Fruit fly (Drosophila melanogaster) whole organism, embryonic: ENCODE measurements around the gene CG13408.

Source experiments
- Abd-B ChIP-seq: fragments of 200-800 bp; sonication (Bioruptor generic); optimal IDR thresholded peaks from 2 replicates; lab custom pipeline; 2018; ENCODE audit warnings: missing biosample characterization, mild to moderate bottlenecking, missing genetic modification characterization, moderate library complexity
- Aef1 ChIP-seq: fragments of 200-800 bp; sonication (Bioruptor generic); IDR thresholded peaks from 3 replicates; pipeline ENCODE4 v1.3.6; 2022; ENCODE audit warnings: missing biosample characterization, missing genetic modification characterization
- Asciz ChIP-seq: fragments of 200-800 bp; sonication (Bioruptor generic); optimal IDR thresholded peaks from 2 replicates; lab custom pipeline; 2017; ENCODE audit warnings: missing biosample characterization, mild to moderate bottlenecking, missing genetic modification characterization, missing genetic modification reagents
- CG10565 ChIP-seq: fragments of 200-800 bp; sonication (Bioruptor generic); optimal IDR thresholded peaks from 3 replicates; lab custom pipeline; 2016; ENCODE audit warnings: missing biosample characterization, mild to moderate bottlenecking, missing genetic modification characterization
- CG11504 ChIP-seq: fragments of 200-800 bp; sonication (Bioruptor generic); optimal IDR thresholded peaks from 3 replicates; lab custom pipeline; 2019; ENCODE audit warnings: missing biosample characterization, mild to moderate bottlenecking, missing genetic modification characterization, moderate library complexity
- CG11695 ChIP-seq: fragments of 200-800 bp; sonication (Bioruptor generic); IDR thresholded peaks from 3 replicates; pipeline ENCODE4 v1.3.6; 2022; ENCODE audit warnings: missing biosample characterization, missing genetic modification characterization
- CG14860 ChIP-seq: fragments of 200-800 bp; sonication (Bioruptor generic); IDR thresholded peaks from 3 replicates; pipeline ENCODE4 v1.3.6; 2022; ENCODE audit warnings: missing biosample characterization, missing genetic modification characterization; ENCODE audit not compliant: partially characterized antibody
- CG15269 ChIP-seq: fragments of 200-800 bp; sonication (Bioruptor generic); optimal IDR thresholded peaks from 2 replicates; lab custom pipeline; 2018; ENCODE audit warnings: missing biosample characterization, mild to moderate bottlenecking, missing genetic modification characterization, moderate library complexity
- CG1647 ChIP-seq: fragments of 200-800 bp; sonication (Bioruptor generic); optimal IDR thresholded peaks from 3 replicates; lab custom pipeline; 2016; ENCODE audit warnings: missing biosample characterization, missing genetic modification characterization
- CG17361 ChIP-seq: fragments of 200-800 bp; sonication (Bioruptor generic); IDR thresholded peaks from 3 replicates; pipeline ENCODE4 v1.3.6; 2022; ENCODE audit warnings: missing biosample characterization, missing genetic modification characterization
- CG17829 ChIP-seq: fragments of 200-800 bp; optimal IDR thresholded peaks from 2 replicates; lab custom pipeline; 2019; ENCODE audit warnings: missing biosample characterization, mild to moderate bottlenecking, missing genetic modification characterization, moderate library complexity
- CG17912 ChIP-seq: fragments of 200-800 bp; sonication (Bioruptor generic); optimal IDR thresholded peaks from 2 replicates; lab custom pipeline; 2018; ENCODE audit warnings: missing biosample characterization, mild to moderate bottlenecking, missing genetic modification characterization
- CG31441 ChIP-seq: fragments of 200-800 bp; sonication (Bioruptor generic); IDR thresholded peaks from 2 replicates; pipeline ENCODE4 v1.3.6; 2022; ENCODE audit warnings: missing biosample characterization, missing genetic modification characterization
- CG7928 ChIP-seq: fragments of 200-800 bp; sonication (Bioruptor generic); optimal IDR thresholded peaks from 2 replicates; lab custom pipeline; 2017; ENCODE audit warnings: missing biosample characterization, mild to moderate bottlenecking, missing genetic modification characterization
- CG8359 ChIP-seq: fragments of 200-800 bp; sonication (Bioruptor generic); optimal IDR thresholded peaks from 2 replicates; lab custom pipeline; 2017; ENCODE audit warnings: missing biosample characterization, mild to moderate bottlenecking, missing genetic modification characterization, borderline replicate concordance
- CG8765 ChIP-seq: fragments of 200-800 bp; sonication (Bioruptor generic); IDR thresholded peaks from 2 replicates; pipeline ENCODE4 v1.3.6; 2022; ENCODE audit warnings: missing biosample characterization, missing genetic modification characterization
- CkIIα-i1 ChIP-seq: fragments of 200-800 bp; sonication (Bioruptor generic); IDR thresholded peaks from 2 replicates; pipeline ENCODE4 v1.3.6; 2022; ENCODE audit warnings: missing biosample characterization, missing genetic modification characterization
- Dip2 ChIP-seq: fragments of 200-800 bp; sonication (Bioruptor generic); IDR thresholded peaks from 2 replicates; pipeline ENCODE4 v1.3.6; 2022; ENCODE audit warnings: missing biosample characterization, missing genetic modification characterization
- Fer3 ChIP-seq: fragments of 200-800 bp; sonication (Bioruptor generic); optimal IDR thresholded peaks from 2 replicates; lab custom pipeline; 2018; ENCODE audit warnings: missing biosample characterization, mild to moderate bottlenecking, missing genetic modification characterization, moderate library complexity
- HLH54F ChIP-seq: fragments of 200-800 bp; sonication (Bioruptor generic); optimal IDR thresholded peaks from 3 replicates; lab custom pipeline; 2016; ENCODE audit warnings: missing biosample characterization, missing genetic modification characterization
- Hey ChIP-seq: fragments of 200-800 bp; sonication (Bioruptor generic); optimal IDR thresholded peaks from 3 replicates; lab custom pipeline; 2018; ENCODE audit warnings: missing biosample characterization, mild to moderate bottlenecking, missing genetic modification characterization
- Jarid2 ChIP-seq: fragments of 200-800 bp; sonication (Bioruptor generic); optimal IDR thresholded peaks from 3 replicates; lab custom pipeline; 2017; ENCODE audit warnings: mild to moderate bottlenecking, missing biosample characterization, missing genetic modification reagents, missing genetic modification characterization
- Lpt ChIP-seq: fragments of >200 bp; optimal IDR thresholded peaks from 2 replicates; lab custom pipeline; 2018; ENCODE audit warnings: missing biosample characterization, missing genetic modification characterization
- MESR4 ChIP-seq: fragments of 200-800 bp; sonication (Bioruptor generic); optimal IDR thresholded peaks from 2 replicates; lab custom pipeline; 2018; ENCODE audit warnings: missing biosample characterization, mild to moderate bottlenecking, missing genetic modification characterization, moderate library complexity
- MTF-1 ChIP-seq: fragments of 200-800 bp; sonication (Bioruptor generic); optimal IDR thresholded peaks from 2 replicates; lab custom pipeline; 2018; ENCODE audit warnings: missing biosample characterization, mild to moderate bottlenecking, missing genetic modification characterization, borderline replicate concordance
- Taf1 ChIP-seq: fragments of 200-800 bp; sonication (Bioruptor generic); IDR thresholded peaks from 2 replicates; pipeline ENCODE4 v1.3.6; 2022; ENCODE audit warnings: missing biosample characterization, missing genetic modification characterization
- al ChIP-seq: fragments of 200-800 bp; sonication (Bioruptor generic); IDR thresholded peaks from 2 replicates; pipeline ENCODE4 v1.3.6; 2022; ENCODE audit warnings: missing biosample characterization, missing genetic modification characterization
- bab2 ChIP-seq: fragments of 200-800 bp; sonication (Bioruptor generic); optimal IDR thresholded peaks from 2 replicates; lab custom pipeline; 2016; ENCODE audit warnings: missing biosample characterization, missing genetic modification characterization
- chinmo ChIP-seq: fragments of 200-800 bp; sonication (Bioruptor generic); IDR thresholded peaks from 4 replicates; pipeline ENCODE4 v1.3.6; 2022; ENCODE audit warnings: missing biosample characterization, missing genetic modification characterization; ENCODE audit not compliant: partially characterized antibody
- crc ChIP-seq: fragments of 200-800 bp; sonication (Bioruptor generic); optimal IDR thresholded peaks from 2 replicates; lab custom pipeline; 2016; ENCODE audit warnings: missing biosample characterization, missing genetic modification characterization
- crol ChIP-seq: fragments of 200-800 bp; sonication (Bioruptor generic); IDR thresholded peaks from 2 replicates; pipeline ENCODE4 v1.3.6; 2022; ENCODE audit warnings: missing biosample characterization, missing genetic modification characterization
- dm ChIP-seq: fragments of 200-800 bp; sonication (Bioruptor generic); optimal IDR thresholded peaks from 3 replicates; lab custom pipeline; 2016; ENCODE audit warnings: missing biosample characterization, missing genetic modification characterization
- dmrt99B ChIP-seq: fragments of 200-800 bp; sonication (Bioruptor generic); optimal IDR thresholded peaks from 2 replicates; lab custom pipeline; 2018; ENCODE audit warnings: missing biosample characterization, mild to moderate bottlenecking, missing genetic modification characterization, moderate library complexity
- emc ChIP-seq: fragments of 200-800 bp; sonication (Bioruptor generic); optimal IDR thresholded peaks from 2 replicates; lab custom pipeline; 2016; ENCODE audit warnings: missing biosample characterization, missing genetic modification characterization
- fd102C ChIP-seq: fragments of 200-800 bp; sonication (Bioruptor generic); optimal IDR thresholded peaks from 2 replicates; lab custom pipeline; 2018; ENCODE audit warnings: missing biosample characterization, mild to moderate bottlenecking, missing genetic modification characterization, moderate library complexity
- gce ChIP-seq: fragments of 200-800 bp; sonication (Bioruptor generic); IDR thresholded peaks from 3 replicates; pipeline ENCODE4 v1.3.6; 2022; ENCODE audit warnings: missing biosample characterization, missing genetic modification characterization
- gcm2 ChIP-seq: fragments of 200-800 bp; sonication (Bioruptor generic); optimal IDR thresholded peaks from 2 replicates; lab custom pipeline; 2016; ENCODE audit warnings: missing biosample characterization, missing genetic modification characterization
- jumu ChIP-seq: fragments of 200-800 bp; sonication (Bioruptor generic); optimal IDR thresholded peaks from 3 replicates; lab custom pipeline; 2016; ENCODE audit warnings: missing biosample characterization, missing genetic modification characterization
- ken ChIP-seq: fragments of 200-800 bp; sonication (Bioruptor generic); IDR thresholded peaks from 3 replicates; pipeline ENCODE4 v1.3.6; 2022; ENCODE audit warnings: missing biosample characterization, missing genetic modification characterization
- lbe ChIP-seq: fragments of 200-800 bp; sonication (Bioruptor generic); optimal IDR thresholded peaks from 2 replicates; lab custom pipeline; 2016; ENCODE audit warnings: missing biosample characterization, mild to moderate bottlenecking, missing genetic modification characterization
- mirr ChIP-seq: fragments of 200-800 bp; sonication (Bioruptor generic); optimal IDR thresholded peaks from 3 replicates; lab custom pipeline; 2018; ENCODE audit warnings: missing biosample characterization, mild to moderate bottlenecking, missing genetic modification characterization
- onecut ChIP-seq: fragments of 200-800 bp; sonication (Bioruptor generic); IDR thresholded peaks from 2 replicates; pipeline ENCODE4 v1.3.6; 2022; ENCODE audit warnings: missing biosample characterization, missing genetic modification characterization
- pan ChIP-seq, 4 experiments: fragments of >200 bp in 3 of 4; fragments of 200-800 bp in 1 of 4; sonication (Bioruptor generic) in 1 of 4; optimal IDR thresholded peaks in 3 of 4; IDR thresholded peaks in 1 of 4; 2 replicates each; pipeline versions ENCODE4 v1.3.6 to Lab custom; 2017 to 2022; ENCODE audit warnings: missing biosample characterization in 2 of 4, missing genetic modification characterization in 2 of 4, mixed read lengths in 1 of 4
- run ChIP-seq: fragments of 200-800 bp; sonication (Bioruptor generic); optimal IDR thresholded peaks from 3 replicates; lab custom pipeline; 2018; ENCODE audit warnings: missing biosample characterization, mild to moderate bottlenecking, missing genetic modification characterization
- shn ChIP-seq: fragments of 200-800 bp; sonication (Bioruptor generic); optimal IDR thresholded peaks from 3 replicates; lab custom pipeline; 2016; ENCODE audit warnings: missing biosample characterization, missing genetic modification characterization
- slbo ChIP-seq: fragments of 200-800 bp; sonication (Bioruptor generic); IDR thresholded peaks from 2 replicates; pipeline ENCODE4 v1.3.6; 2022; ENCODE audit warnings: missing biosample characterization, missing genetic modification characterization
- slou ChIP-seq: fragments of 200-800 bp; sonication (Bioruptor generic); optimal IDR thresholded peaks from 3 replicates; lab custom pipeline; 2016; ENCODE audit warnings: missing biosample characterization, missing genetic modification characterization
- twi ChIP-seq: fragments of 200-800 bp; optimal IDR thresholded peaks from 2 replicates; lab custom pipeline; 2019; ENCODE audit warnings: missing biosample characterization, mild to moderate bottlenecking, missing genetic modification characterization, moderate library complexity
- z ChIP-seq: fragments of 200-800 bp; sonication (Bioruptor generic); IDR thresholded peaks from 3 replicates; pipeline ENCODE4 v1.3.6; 2022; ENCODE audit warnings: missing biosample characterization, missing genetic modification characterization

The CG13408 gene

dm6 chr3R:22047412-22047811 is 32.8 kb upstream of the CG13408 start (continued):
- TF ChIP-seq Lpt (GFP tag; lab: Kevin White, UChicago), result no peak
- TF ChIP-seq twi, result peak; percentile 39
- no peak for TF ChIP-seq CG8359
- no peak for TF ChIP-seq emc
- no peak for TF ChIP-seq CG11504 (tag; lab: Kevin White, UChicago)
- no peak for TF ChIP-seq Asciz
- TF ChIP-seq Jarid2 (GFP tag; lab: Kevin White, UChicago), result no peak
- TF ChIP-seq crol, result no peak
- TF ChIP-seq MTF-1 (GFP tag; lab: Kevin White, UChicago), result no peak
- TF ChIP-seq fd102C (GFP tag; lab: Kevin White, UChicago), result no peak
- no peak for TF ChIP-seq slbo (GFP tag; lab: Robert Waterston, UW)
- TF ChIP-seq slou (GFP tag; lab: Kevin White, UChicago), result no peak
- no peak for TF ChIP-seq mirr
- TF ChIP-seq crc, result no peak
- TF ChIP-seq Abd-B, result no peak

dm6 chr3R:22049134-22049796 is 30.9 kb upstream of the CG13408 start:
- TF ChIP-seq CG31441, result peak; percentile 71
- no peak for TF ChIP-seq mirr
- no peak for TF ChIP-seq pan (optimal IDR thresholded peaks at IDR 0.05; lab: Kevin White, UChicago)
- peak in 1 of 2 experiments; percentile 87 for TF ChIP-seq pan (GFP tag; optimal IDR thresholded peaks at IDR 0.05 in 1 of 2, IDR thresholded peaks at IDR 0.05 in 1 of 2)
- TF ChIP-seq lbe (GFP tag; lab: Kevin White, UChicago), result no peak
- peak; percentile 6 for TF ChIP-seq gcm2 (GFP tag; lab: Kevin White, UChicago)
- TF ChIP-seq z, result no peak
- TF ChIP-seq CG1647 (GFP tag; lab: Kevin White, UChicago), result peak; percentile 69
- TF ChIP-seq Taf1 (GFP tag; lab: Robert Waterston, UW), result peak; percentile 61
- TF ChIP-seq CG17361, result peak; percentile 80
- peak; percentile 66; the same call in 1 of the 2 replicates for TF ChIP-seq CG8765 (GFP tag; lab: Robert Waterston, UW)
- TF ChIP-seq MESR4 (GFP tag; lab: Kevin White, UChicago), result peak; percentile 7
- TF ChIP-seq onecut (GFP tag; lab: Robert Waterston, UW), result peak; percentile 75
- peak; percentile 2 for TF ChIP-seq CG10565 (GFP tag; lab: Kevin White, UChicago)
- TF ChIP-seq CG7928, result peak; percentile 34
- TF ChIP-seq CG14860 (GFP tag; lab: Robert Waterston, UW), result no peak
- peak; percentile 64 for TF ChIP-seq dm (GFP tag; lab: Kevin White, UChicago)
- TF ChIP-seq Aef1 (GFP tag; lab: Robert Waterston, UW), result peak; percentile 81
- peak; percentile 81 for TF ChIP-seq jumu (GFP tag; lab: Kevin White, UChicago)
- peak; percentile 87 for TF ChIP-seq dmrt99B (tag; lab: Kevin White, UChicago)
- TF ChIP-seq ken, result peak; percentile 82
- 0 out of 4 replicates have a peak, but pooled peaks have one; percentile 49 for TF ChIP-seq chinmo (GFP tag; lab: Robert Waterston, UW)
- peak; percentile 82 for TF ChIP-seq Hey (tag; lab: Kevin White, UChicago)
- TF ChIP-seq al (GFP tag; lab: Robert Waterston, UW), result peak; percentile 59; the same call in 1 of the 2 replicates
- peak; percentile 45 for TF ChIP-seq shn (GFP tag; lab: Kevin White, UChicago)
- TF ChIP-seq CG15269 (tag; lab: Kevin White, UChicago), result peak; percentile 84
- TF ChIP-seq Fer3 (tag; lab: Kevin White, UChicago), result peak; percentile 80
- TF ChIP-seq gce (GFP tag; lab: Robert Waterston, UW), result 0 out of 3 replicates have a peak, but pooled peaks have one; percentile 38
- no peak for TF ChIP-seq Dip2 (GFP tag; lab: Robert Waterston, UW)
- TF ChIP-seq CG11695 (GFP tag; lab: Robert Waterston, UW), result peak; percentile 74
- TF ChIP-seq run (tag; lab: Kevin White, UChicago), result peak; percentile 70
- 0 out of 2 replicates have a peak, but pooled peaks have one; percentile 40 for TF ChIP-seq CkIIα-i1
- peak; percentile 72 for TF ChIP-seq bab2
- TF ChIP-seq CG17912 (GFP tag; lab: Kevin White, UChicago), result peak; percentile 7
- TF ChIP-seq CG17829 (tag; lab: Kevin White, UChicago), result peak; percentile 84
- peak; percentile 71 for TF ChIP-seq HLH54F (GFP tag; lab: Kevin White, UChicago)
- peak; percentile 34 for TF ChIP-seq emc
